Worm (Caenorhabditis elegans) whole organism, late embryonic: Measurements from ENCODE around the gene alh-3.

Experiments
- ama-1 ChIP-seq: fragments of 150-350 bp; optimal IDR thresholded peaks from 2 replicates; lab custom pipeline; 2014
- ceh-9 ChIP-seq: sonication (generic microtip); optimal IDR thresholded peaks from 2 replicates; lab custom pipeline; 2016; ENCODE audit warnings: mild to moderate bottlenecking, missing genetic modification characterization, inconsistent platforms, missing compliant biosample characterization
- che-1 ChIP-seq: sonication (generic microtip); optimal IDR thresholded peaks from 2 replicates; lab custom pipeline; 2016; ENCODE audit warnings: mild to moderate bottlenecking, missing genetic modification characterization, missing compliant biosample characterization
- elt-2 ChIP-seq: sonication (generic microtip); optimal IDR thresholded peaks from 2 replicates; lab custom pipeline; 2016; ENCODE audit warnings: missing genetic modification reagents, missing genetic modification characterization, missing compliant biosample characterization
- ets-4 ChIP-seq: sonication (generic microtip); optimal IDR thresholded peaks from 2 replicates; lab custom pipeline; 2016; ENCODE audit warnings: missing genetic modification characterization, missing compliant biosample characterization
- fkh-10 ChIP-seq: fragments of 150-350 bp; optimal IDR thresholded peaks from 2 replicates; lab custom pipeline; 2014; ENCODE audit warnings: missing biosample characterization, missing genetic modification reagents, missing genetic modification characterization
- npax-4 ChIP-seq: sonication (generic microtip); optimal IDR thresholded peaks from 2 replicates; lab custom pipeline; 2016; ENCODE audit warnings: missing genetic modification characterization, missing compliant biosample characterization
- pag-3 ChIP-seq: sonication (generic microtip); optimal IDR thresholded peaks from 2 replicates; lab custom pipeline; 2016; ENCODE audit warnings: missing compliant biosample characterization, missing genetic modification characterization, borderline replicate concordance
- pat-9 ChIP-seq: fragments of 200-800 bp; sonication (Bioruptor generic); optimal IDR thresholded peaks from 2 replicates; lab custom pipeline; 2018; ENCODE audit warnings: mild to moderate bottlenecking, missing genetic modification characterization, moderate library complexity, missing compliant biosample characterization
- sdc-2 ChIP-seq: sonication (generic microtip); optimal IDR thresholded peaks from 2 replicates; lab custom pipeline; 2016; ENCODE audit warnings: missing genotype, missing genetic modification characterization, missing compliant biosample characterization

ce11 chrIV:11009928-11010327 lies 12.5 kb upstream of the alh-3 start:
- TF ChIP-seq ama-1 (lab: Kevin White, UChicago) (no peak), sdc-2 (tag; lab: Kevin White, UChicago) (no peak), fkh-10 (GFP tag; lab: Kevin White, UChicago) (no peak), ets-4 (tag; lab: Kevin White, UChicago) (no peak), ceh-9 (tag; lab: Kevin White, UChicago) (no peak), pat-9 (tag; lab: Kevin White, UChicago) (no peak), che-1 (tag; lab: Kevin White, UChicago) (no peak), npax-4 (tag; lab: Kevin White, UChicago) (no peak), elt-2 (tag; lab: Kevin White, UChicago) (no peak), pag-3 (tag; lab: Kevin White, UChicago) (no peak)
